Worm (Caenorhabditis elegans) whole organism, midembryonic: ENCODE results near the gene vha-2.

Experiments used
- T22C8.4 ChIP-seq: fragments of 200-800 bp; sonication (Bioruptor generic); IDR thresholded peaks from 2 replicates; pipeline ENCODE4 v1.3.6; 2022; ENCODE audit warnings: missing genetic modification characterization, missing compliant biosample characterization
- cog-1 ChIP-seq: sonication (generic microtip); optimal IDR thresholded peaks from 2 replicates; lab custom pipeline; 2016; ENCODE audit warnings: missing genetic modification characterization, missing compliant biosample characterization
- flt-1 ChIP-seq: fragments of 200-800 bp; sonication (Bioruptor generic); IDR thresholded peaks from 2 replicates; pipeline ENCODE4 v1.3.6; 2022; ENCODE audit warnings: missing genetic modification characterization, missing compliant biosample characterization
- klf-2 ChIP-seq: fragments of 200-800 bp; sonication (Bioruptor generic); conservative IDR thresholded peaks from 2 replicates; pipeline ENCODE4 v1.3.6; 2022; ENCODE audit warnings: missing genetic modification reagents, missing genetic modification characterization, missing compliant biosample characterization
- med-1 ChIP-seq: sonication (generic microtip); optimal IDR thresholded peaks from 2 replicates; lab custom pipeline; 2017; ENCODE audit warnings: missing genetic modification characterization, mild to moderate bottlenecking, missing compliant biosample characterization, antibody characterized with exemption, missing genetic modification reagents; ENCODE audit not compliant: insufficient read depth
- tab-1 ChIP-seq: fragments of 200-800 bp; sonication (Bioruptor generic); IDR thresholded peaks from 2 replicates; pipeline ENCODE4 v1.3.6; 2022; ENCODE audit warnings: missing genetic modification characterization, missing compliant biosample characterization
- ztf-23 ChIP-seq: fragments of 200-800 bp; sonication (Bioruptor generic); IDR thresholded peaks from 2 replicates; pipeline ENCODE4 v1.3.6; 2022; ENCODE audit warnings: missing genetic modification reagents, missing genetic modification characterization, missing compliant biosample characterization
- ztf-29 ChIP-seq: fragments of 200-800 bp; sonication (Bioruptor generic); IDR thresholded peaks from 2 replicates; pipeline ENCODE4 v1.3.6; 2022; ENCODE audit warnings: missing genetic modification reagents, missing genetic modification characterization, missing compliant biosample characterization

- TF ChIP-seq cog-1 (tag; lab: Kevin White, UChicago): no peak
- no peak for TF ChIP-seq T22C8.4 (GFP tag; lab: Robert Waterston, UW)
- TF ChIP-seq ztf-23 (GFP tag; lab: Robert Waterston, UW): no peak
- TF ChIP-seq flt-1 (GFP tag; lab: Robert Waterston, UW): no peak
- no peak for TF ChIP-seq ztf-29
- TF ChIP-seq med-1: no peak
- TF ChIP-seq tab-1 (GFP tag; lab: Robert Waterston, UW): no peak
- TF ChIP-seq klf-2: no peak
These were observed 37.4 kb upstream of the vha-2 start for ce11 chrIII:9744525-9744924.
